Worm (Caenorhabditis elegans): ENCODE data around the gene C07G3.15.
"Not testable (repeated sequence)": the region's sequence is repeated elsewhere in the genome, so short reads cannot be mapped to it uniquely, and the experiment has no call there.

C07G3.15 gene

ce11 chrV:3520412-3520811, 23.6 kb upstream of the C07G3.15 start:
- TF ChIP-seq flt-1 (GFP tag; IDR thresholded peaks at IDR 0.05), result peak; percentile 65; the same call in 1 of the 2 replicates

ce11 chrV:3517889-3518288, 21.1 kb upstream of the C07G3.15 start, which contains the start of gene str-227:
str-227 (plus strand) TSS chrV:3518189.
- no peak for TF ChIP-seq ztf-29 (GFP tag; IDR thresholded peaks at IDR 0.05)
- no peak for TF ChIP-seq tab-1 (GFP tag; IDR thresholded peaks at IDR 0.05)
- TF ChIP-seq ref-1 (GFP tag; conservative IDR thresholded peaks at IDR 0.05), result no peak
- TF ChIP-seq med-1 (GFP tag; optimal IDR thresholded peaks at IDR 0.05; ENCODE audit: insufficient read depth), result no peak
- no peak for TF ChIP-seq klf-2 (GFP tag; conservative IDR thresholded peaks at IDR 0.05)
- no peak for TF ChIP-seq ztf-23 (GFP tag; IDR thresholded peaks at IDR 0.05)
- no peak for TF ChIP-seq cog-1 (tag; optimal IDR thresholded peaks at IDR 0.05)
- TF ChIP-seq T22C8.4 (GFP tag; IDR thresholded peaks at IDR 0.05), result no peak
- TF ChIP-seq flt-1 (GFP tag; IDR thresholded peaks at IDR 0.05), result no peak

- TF ChIP-seq ref-1 (GFP tag; conservative IDR thresholded peaks at IDR 0.05), result no peak
- no peak for TF ChIP-seq T22C8.4 (GFP tag; IDR thresholded peaks at IDR 0.05)
- TF ChIP-seq tab-1 (GFP tag; IDR thresholded peaks at IDR 0.05), result no peak
- TF ChIP-seq ztf-29 (GFP tag; IDR thresholded peaks at IDR 0.05), result no peak
- TF ChIP-seq klf-2 (GFP tag; conservative IDR thresholded peaks at IDR 0.05), result no peak
- TF ChIP-seq med-1 (GFP tag; optimal IDR thresholded peaks at IDR 0.05; ENCODE audit: insufficient read depth), result no peak
- no peak for TF ChIP-seq ztf-23 (GFP tag; IDR thresholded peaks at IDR 0.05)
- TF ChIP-seq flt-1 (GFP tag; IDR thresholded peaks at IDR 0.05), result no peak
- no peak for TF ChIP-seq cog-1 (tag; optimal IDR thresholded peaks at IDR 0.05)
Observed at ce11 chrV:3512381-3512780, 15.6 kb upstream of the C07G3.15 start, which contains the start of gene str-226. str-226 (plus strand) TSS chrV:3512681.

ce11 chrV:3509878-3510277, 13.1 kb upstream of the C07G3.15 start, which contains the start of gene str-228:
str-228 (plus strand) TSS chrV:3510178.
- TF ChIP-seq flt-1 (GFP tag; IDR thresholded peaks at IDR 0.05), result no peak

- no peak for TF ChIP-seq ztf-29 (GFP tag; IDR thresholded peaks at IDR 0.05)
- TF ChIP-seq cog-1 (tag; optimal IDR thresholded peaks at IDR 0.05), result no peak
- TF ChIP-seq ztf-23 (GFP tag; IDR thresholded peaks at IDR 0.05), result no peak
- no peak for TF ChIP-seq klf-2 (GFP tag; conservative IDR thresholded peaks at IDR 0.05)
- TF ChIP-seq T22C8.4 (GFP tag; IDR thresholded peaks at IDR 0.05), result no peak
Observed at ce11 chrV:3507691-3508090, 10.9 kb upstream of the C07G3.15 start, which contains the start of gene str-225. str-225 (plus strand) TSS chrV:3507822.

- not testable (repeated sequence) for TF ChIP-seq T22C8.4 (GFP tag; IDR thresholded peaks at IDR 0.05); ztf-23 (GFP tag; IDR thresholded peaks at IDR 0.05); klf-2 (GFP tag; conservative IDR thresholded peaks at IDR 0.05)
Observed at ce11 chrV:3506252-3506651, 9.5 kb upstream of the C07G3.15 start, which contains the start of gene ugt-64. ugt-64 (minus strand) TSS chrV:3506352.

ce11 chrV:3505745-3506144, 9.0 kb upstream of the C07G3.15 start:
- TF ChIP-seq med-1 (GFP tag; optimal IDR thresholded peaks at IDR 0.05; ENCODE audit: insufficient read depth), result no peak

ce11 chrV:3502038-3502437, 5.3 kb upstream of the C07G3.15 start, which contains the start of the genes C07G3.8 and C07G3.10:
C07G3.8 (minus strand) TSS chrV:3502138.
C07G3.10 (plus strand) TSS chrV:3502307.
- TF ChIP-seq klf-2 (GFP tag; conservative IDR thresholded peaks at IDR 0.05), result no peak
- TF ChIP-seq med-1 (GFP tag; optimal IDR thresholded peaks at IDR 0.05; ENCODE audit: insufficient read depth), result no peak
- no peak for TF ChIP-seq ref-1 (GFP tag; conservative IDR thresholded peaks at IDR 0.05)
- no peak for TF ChIP-seq ztf-23 (GFP tag; IDR thresholded peaks at IDR 0.05)
- no peak for TF ChIP-seq tab-1 (GFP tag; IDR thresholded peaks at IDR 0.05)
- TF ChIP-seq flt-1 (GFP tag; IDR thresholded peaks at IDR 0.05), result no peak
- no peak for TF ChIP-seq ztf-29 (GFP tag; IDR thresholded peaks at IDR 0.05)
- TF ChIP-seq T22C8.4 (GFP tag; IDR thresholded peaks at IDR 0.05), result no peak
- TF ChIP-seq cog-1 (tag; optimal IDR thresholded peaks at IDR 0.05), result no peak

- TF ChIP-seq ref-1 (GFP tag; conservative IDR thresholded peaks at IDR 0.05) (no peak), T22C8.4 (GFP tag; IDR thresholded peaks at IDR 0.05) (no peak), tab-1 (GFP tag; IDR thresholded peaks at IDR 0.05) (no peak), klf-2 (GFP tag; conservative IDR thresholded peaks at IDR 0.05) (no peak), ztf-23 (GFP tag; IDR thresholded peaks at IDR 0.05) (no peak), med-1 (GFP tag; optimal IDR thresholded peaks at IDR 0.05; ENCODE audit: insufficient read depth) (no peak), ztf-29 (GFP tag; IDR thresholded peaks at IDR 0.05) (no peak), cog-1 (tag; optimal IDR thresholded peaks at IDR 0.05) (no peak), flt-1 (GFP tag; IDR thresholded peaks at IDR 0.05) (no peak)
Observed at ce11 chrV:3490435-3490834, 6.3 kb downstream of the C07G3.15 start, which contains the start of gene srbc-36. srbc-36 (minus strand) TSS chrV:3490535.

- TF ChIP-seq cog-1 (tag; optimal IDR thresholded peaks at IDR 0.05) (no peak), ref-1 (GFP tag; conservative IDR thresholded peaks at IDR 0.05) (no peak), flt-1 (GFP tag; IDR thresholded peaks at IDR 0.05) (no peak), klf-2 (GFP tag; conservative IDR thresholded peaks at IDR 0.05) (no peak), med-1 (GFP tag; optimal IDR thresholded peaks at IDR 0.05; ENCODE audit: insufficient read depth) (no peak), ztf-23 (GFP tag; IDR thresholded peaks at IDR 0.05) (no peak), tab-1 (GFP tag; IDR thresholded peaks at IDR 0.05) (no peak), ztf-29 (GFP tag; IDR thresholded peaks at IDR 0.05) (no peak), T22C8.4 (GFP tag; IDR thresholded peaks at IDR 0.05) (no peak)
Observed at ce11 chrV:3486857-3487256, 9.9 kb downstream of the C07G3.15 start, which contains the start of gene srbc-32. srbc-32 (minus strand) TSS chrV:3486957.

ce11 chrV:3484702-3485101, 12.1 kb downstream of the C07G3.15 start, which contains the start of gene srbc-33:
srbc-33 (minus strand) TSS chrV:3484802.
- TF ChIP-seq med-1 (GFP tag; optimal IDR thresholded peaks at IDR 0.05; ENCODE audit: insufficient read depth) (no peak), ztf-23 (GFP tag; IDR thresholded peaks at IDR 0.05) (no peak), cog-1 (tag; optimal IDR thresholded peaks at IDR 0.05) (no peak), klf-2 (GFP tag; conservative IDR thresholded peaks at IDR 0.05) (no peak), flt-1 (GFP tag; IDR thresholded peaks at IDR 0.05) (no peak), T22C8.4 (GFP tag; IDR thresholded peaks at IDR 0.05) (no peak), ref-1 (GFP tag; conservative IDR thresholded peaks at IDR 0.05) (no peak), ztf-29 (GFP tag; IDR thresholded peaks at IDR 0.05) (no peak), tab-1 (GFP tag; IDR thresholded peaks at IDR 0.05) (no peak)
